Worm (Caenorhabditis elegans) whole organism, L4/young adult: ENCODE results near the gene srz-78.

Source experiments
- W03F9.2 ChIP-seq: fragments of 150-350 bp; optimal IDR thresholded peaks from 2 replicates; lab custom pipeline; 2014; ENCODE audit warnings: missing biosample characterization, missing genetic modification characterization
- dao-5 ChIP-seq: sonication (generic microtip); optimal IDR thresholded peaks from 2 replicates; lab custom pipeline; 2016; ENCODE audit warnings: missing genotype, missing genetic modification characterization, moderate library complexity, missing compliant biosample characterization
- him-1 ChIP-seq: sonication (generic microtip); optimal IDR thresholded peaks from 2 replicates; lab custom pipeline; 2016; ENCODE audit warnings: missing genotype, missing genetic modification reagents, missing genetic modification characterization, missing compliant biosample characterization

DNA sequence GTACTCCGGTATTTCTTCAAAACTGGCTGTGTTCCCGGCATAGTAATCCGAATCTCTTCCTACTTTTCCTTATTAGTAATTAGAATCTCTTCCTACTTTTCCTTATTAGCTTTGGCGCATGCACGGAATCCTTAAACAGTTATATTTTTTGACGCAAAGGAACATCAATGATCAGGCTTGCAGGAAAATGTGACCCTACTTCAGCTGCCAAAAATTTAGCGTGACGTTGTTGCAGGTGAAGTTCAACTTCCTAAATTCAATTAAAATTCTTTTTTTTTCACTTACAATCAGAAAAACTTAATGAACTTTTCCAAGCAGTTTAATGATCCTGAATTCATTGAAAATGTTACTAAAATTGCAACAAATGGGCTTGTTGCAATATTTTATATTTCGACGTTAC lies 1.7 kb downstream of the srz-78 start, which contains the start of gene srz-79:
- TF ChIP-seq him-1 (tag; lab: Kevin White, UChicago), result no peak
- no peak for TF ChIP-seq dao-5 (tag; lab: Kevin White, UChicago)
- no peak for TF ChIP-seq W03F9.2 (tag; lab: Kevin White, UChicago)
